Fruit fly (Drosophila melanogaster): ENCODE measurements around the gene Nhe1.

Gene Nhe1

DNA sequence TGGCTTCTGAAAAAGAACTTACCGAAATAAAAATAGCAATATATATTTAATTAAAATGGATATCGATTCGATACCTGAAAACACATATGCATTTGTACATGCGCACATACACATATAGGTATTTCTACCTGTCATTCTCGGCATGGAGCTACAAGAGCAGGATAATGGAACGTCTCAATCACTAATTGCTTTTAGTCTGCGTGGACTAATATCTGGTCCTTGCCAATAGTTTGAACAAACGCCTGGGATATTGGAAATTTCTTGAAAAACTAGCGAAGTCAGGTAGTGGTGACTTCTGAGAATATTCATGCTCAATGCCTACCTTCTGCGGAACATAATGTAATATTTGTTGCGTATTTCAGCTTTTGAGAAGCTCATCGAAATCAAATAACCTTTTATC, 17.4 kb downstream of the Nhe1 start:
- TF ChIP-seq CG15336 (GFP tag; IDR thresholded peaks at IDR 0.05) (no peak), Eip78C (GFP tag) (peak; percentile 42)

DNA sequence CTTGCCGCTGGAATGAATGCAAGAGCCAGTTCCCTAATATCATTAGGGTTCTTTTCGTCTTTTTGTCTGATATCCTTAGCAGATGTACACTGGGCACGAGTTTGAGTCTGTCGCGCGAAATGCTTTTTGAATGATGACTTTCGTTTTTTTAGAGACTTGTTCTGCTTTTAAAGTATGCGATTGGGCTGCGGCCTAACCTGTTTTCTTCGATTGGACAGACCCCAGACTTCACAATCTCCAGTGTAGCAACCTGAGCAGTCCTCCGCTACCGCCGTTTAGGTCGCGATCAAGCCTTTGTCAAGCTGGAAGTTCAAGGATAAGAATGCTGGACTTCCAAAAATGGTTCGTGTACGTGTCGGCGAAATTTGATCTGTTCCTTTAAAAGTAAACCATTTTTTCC, 18.0 kb downstream of the Nhe1 start:
- no peak for TF ChIP-seq CG8319 (GFP tag; optimal IDR thresholded peaks at IDR 0.05)
- TF ChIP-seq Eip93F (GFP tag; optimal IDR thresholded peaks at IDR 0.05): no peak
- no peak for TF ChIP-seq CG6163 (GFP tag; IDR thresholded peaks at IDR 0.05)
- no peak for TF ChIP-seq Eip75B (GFP tag; optimal IDR thresholded peaks at IDR 0.05)
- TF ChIP-seq Ets96B (tag; optimal IDR thresholded peaks at IDR 0.05): no peak
- no peak for TF ChIP-seq dsx (GFP tag; optimal IDR thresholded peaks at IDR 0.05; ENCODE audit: poor library complexity, severe bottlenecking)
- TF ChIP-seq fkh (GFP tag; optimal IDR thresholded peaks at IDR 0.05): no peak
- no peak for TF ChIP-seq CG11902 (GFP tag; optimal IDR thresholded peaks at IDR 0.05)
- TF ChIP-seq CG34406 (GFP tag; optimal IDR thresholded peaks at IDR 0.05): no peak
- TF ChIP-seq Blimp-1 (GFP tag; optimal IDR thresholded peaks at IDR 0.05): peak; percentile 81
- peak; percentile 8 for TF ChIP-seq CG6854 (GFP tag; optimal IDR thresholded peaks at IDR 0.05)
- peak; percentile 1 for TF ChIP-seq esn (GFP tag; optimal IDR thresholded peaks at IDR 0.05)
- TF ChIP-seq CG6808 (GFP tag; optimal IDR thresholded peaks at IDR 0.05): no peak
- TF ChIP-seq CG3919 (GFP tag; optimal IDR thresholded peaks at IDR 0.05): no peak
- TF ChIP-seq Lpt (GFP tag; optimal IDR thresholded peaks at IDR 0.05): no peak
- no peak for TF ChIP-seq Eip78C (GFP tag)
- no peak for TF ChIP-seq CG16779 (tag; optimal IDR thresholded peaks at IDR 0.05)

DNA sequence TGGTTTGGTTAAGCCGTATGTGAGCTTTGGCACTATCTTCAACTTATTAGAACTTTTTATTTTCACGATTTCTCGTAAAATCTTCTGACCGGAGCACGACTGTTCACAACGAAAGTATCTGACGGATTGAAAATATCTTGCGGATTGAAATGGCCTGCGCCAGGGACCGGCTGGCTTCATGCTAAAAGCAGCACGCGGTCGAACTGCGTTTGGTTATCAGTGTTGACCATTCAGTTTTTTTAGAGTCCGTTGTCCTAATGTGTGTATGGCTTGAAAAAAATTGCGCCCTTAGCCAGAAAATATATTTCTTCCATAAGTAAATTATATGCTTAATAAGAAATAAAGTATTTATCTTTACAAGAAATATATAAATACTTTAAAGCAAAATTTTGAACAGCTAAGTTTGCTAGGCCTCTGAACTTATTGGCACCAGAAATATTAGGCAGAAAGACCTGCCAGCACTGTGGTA, 19.2 kb downstream of the Nhe1 start, which contains the start of gene net:
TSS of gene net (minus strand) at position 133 of the 469 bp plus-strand sequence.
- TF ChIP-seq cyc (GFP tag; optimal IDR thresholded peaks at IDR 0.05) (peak; percentile 19), esn (GFP tag; optimal IDR thresholded peaks at IDR 0.05) (peak; percentile 54), Hr38 (GFP tag; optimal IDR thresholded peaks at IDR 0.05) (no peak), lz (GFP tag; optimal IDR thresholded peaks at IDR 0.05) (peak; percentile 10), CG1621 (tag; optimal IDR thresholded peaks at IDR 0.05) (peak; percentile 31), CG6808 (GFP tag; optimal IDR thresholded peaks at IDR 0.05) (peak; percentile 71), Hr39 (GFP tag; optimal IDR thresholded peaks at IDR 0.05) (no peak), CG32006 (GFP tag; optimal IDR thresholded peaks at IDR 0.05) (no peak), CG7368 (GFP tag; optimal IDR thresholded peaks at IDR 0.05) (no peak), eg (GFP tag; IDR thresholded peaks at IDR 0.05) (no peak), CG6792 (GFP tag; optimal IDR thresholded peaks at IDR 0.05) (peak; percentile 36), spab (GFP tag; optimal IDR thresholded peaks at IDR 0.05) (peak; percentile 51), Hr4 (GFP tag; optimal IDR thresholded peaks at IDR 0.05) (peak; percentile 52), CG10631 (GFP tag; optimal IDR thresholded peaks at IDR 0.05) (peak; percentile 46), Smox (GFP tag; optimal IDR thresholded peaks at IDR 0.05) (peak; percentile 32), CG15336 (GFP tag; IDR thresholded peaks at IDR 0.05) (peak; percentile 62), acj6 (GFP tag; optimal IDR thresholded peaks at IDR 0.05) (peak; percentile 44), vri (GFP tag; optimal IDR thresholded peaks at IDR 0.05) (peak; percentile 41), Eip93F (GFP tag; optimal IDR thresholded peaks at IDR 0.05) (peak; percentile 53), OdsH (GFP tag; optimal IDR thresholded peaks at IDR 0.05) (peak; percentile 59), Eip75B (GFP tag; optimal IDR thresholded peaks at IDR 0.05) (peak; percentile 42), Sox15 (GFP tag; optimal IDR thresholded peaks at IDR 0.05) (peak; percentile 2), Ets96B (tag; optimal IDR thresholded peaks at IDR 0.05) (peak; percentile 74), CG10669 (GFP tag; optimal IDR thresholded peaks at IDR 0.05) (peak; percentile 63), svp (GFP tag) (peak; percentile 76), CG3032 (tag; optimal IDR thresholded peaks at IDR 0.05) (peak; percentile 72), CG3919 (GFP tag; optimal IDR thresholded peaks at IDR 0.05) (peak; percentile 48), pdm3 (GFP tag; optimal IDR thresholded peaks at IDR 0.05) (peak; percentile 33), Ets21C (GFP tag; optimal IDR thresholded peaks at IDR 0.05) (no peak), Blimp-1 (GFP tag; optimal IDR thresholded peaks at IDR 0.05) (peak; percentile 62), CG9139 (GFP tag; optimal IDR thresholded peaks at IDR 0.05) (peak; percentile 57), CG34406 (GFP tag; optimal IDR thresholded peaks at IDR 0.05) (peak; percentile 48), CG11294 (GFP tag; IDR thresholded peaks at IDR 0.05) (no peak), CG6163 (GFP tag; IDR thresholded peaks at IDR 0.05) (no peak), Sox102F (GFP tag; optimal IDR thresholded peaks at IDR 0.05) (peak; percentile 59), dsx (GFP tag; optimal IDR thresholded peaks at IDR 0.05; ENCODE audit: poor library complexity, severe bottlenecking) (peak; percentile 65), CG16779 (tag; optimal IDR thresholded peaks at IDR 0.05) (peak; percentile 64), ss (GFP tag; optimal IDR thresholded peaks at IDR 0.05) (peak; percentile 52 to 75), CG6854 (GFP tag; optimal IDR thresholded peaks at IDR 0.05) (peak; percentile 59), CG8119 (GFP tag; IDR thresholded peaks at IDR 0.05) (peak; percentile 60; the same call in 2 of the 3 replicates), CG8632 (GFP tag; optimal IDR thresholded peaks at IDR 0.05) (peak; percentile 47)

Measured in whole organism, prepupa.